Fruit fly (Drosophila melanogaster): ENCODE measurements around the gene CG8379.

Gene CG8379

dm6 chr3R:8805388-8805852 is 18.8 kb upstream of the CG8379 start, which contains the start of gene CG9839:
TSS of gene CG9839 (minus strand) at chr3R:8805802.
- TF ChIP-seq Vsx2 (GFP tag; optimal IDR thresholded peaks at IDR 0.05; ENCODE audit: partially characterized antibody) (no peak), Hr78 (GFP tag; optimal IDR thresholded peaks at IDR 0.05) (no peak), brk (GFP tag; optimal IDR thresholded peaks at IDR 0.05) (no peak), GATAd (GFP tag; optimal IDR thresholded peaks at IDR 0.05) (no peak), Mio (GFP tag; optimal IDR thresholded peaks at IDR 0.05) (no peak), woc (GFP tag; optimal IDR thresholded peaks at IDR 0.05) (no peak), tai (GFP tag; optimal IDR thresholded peaks at IDR 0.05) (no peak), CG32264 (GFP tag; optimal IDR thresholded peaks at IDR 0.05) (no peak), ey (GFP tag; optimal IDR thresholded peaks at IDR 0.05) (no peak), foxo (GFP tag; optimal IDR thresholded peaks at IDR 0.05) (no peak), jim (GFP tag; optimal IDR thresholded peaks at IDR 0.05) (no peak), Hr83 (GFP tag; optimal IDR thresholded peaks at IDR 0.05; ENCODE audit: poor library complexity, severe bottlenecking) (no peak), lola (GFP tag; optimal IDR thresholded peaks at IDR 0.05) (no peak), Abd-B (GFP tag; optimal IDR thresholded peaks at IDR 0.05) (no peak), pan (optimal IDR thresholded peaks at IDR 0.05) (no peak)

DNA sequence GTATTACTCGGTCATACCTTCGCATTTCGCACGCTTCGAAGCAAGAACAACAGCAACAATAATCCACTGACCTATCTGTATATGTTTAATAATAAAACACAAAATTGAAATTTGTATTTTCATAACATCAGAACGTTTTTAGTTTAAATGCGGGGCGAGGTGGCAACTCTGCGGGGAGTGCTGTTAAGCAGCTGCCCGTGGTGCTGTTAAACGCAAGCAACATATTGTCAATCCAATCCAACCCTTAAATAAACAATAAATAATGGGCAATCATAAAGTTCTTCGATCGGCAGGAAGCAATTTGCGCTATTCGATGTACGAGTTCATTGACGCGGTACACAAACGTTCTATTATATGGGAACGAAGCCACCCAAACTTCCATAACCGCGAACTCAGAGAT is 18.1 kb upstream of the CG8379 start, which contains the start of gene hng2:
Gene hng2, plus strand, starts transcription at position 219 of the 400 bp plus-strand sequence.
- TF ChIP-seq Myc (optimal IDR thresholded peaks at IDR 0.05) (peak; percentile 9), foxo (GFP tag; optimal IDR thresholded peaks at IDR 0.05) (no peak)

dm6 chr3R:8806638-8807037 is 17.6 kb upstream of the CG8379 start:
- TF ChIP-seq HLH106 (tag; optimal IDR thresholded peaks at IDR 0.05) (no peak), usp (GFP tag; optimal IDR thresholded peaks at IDR 0.05) (no peak), CrebA (GFP tag; optimal IDR thresholded peaks at IDR 0.05; ENCODE audit: borderline replicate concordance) (no peak), jim (GFP tag; optimal IDR thresholded peaks at IDR 0.05) (no peak), fru (GFP tag; optimal IDR thresholded peaks at IDR 0.05) (no peak), OdsH (GFP tag; optimal IDR thresholded peaks at IDR 0.05) (no peak), Myc (optimal IDR thresholded peaks at IDR 0.05) (no peak), Hr83 (GFP tag; optimal IDR thresholded peaks at IDR 0.05; ENCODE audit: poor library complexity, severe bottlenecking) (no peak), sv (GFP tag; optimal IDR thresholded peaks at IDR 0.05) (no peak), foxo (GFP tag; optimal IDR thresholded peaks at IDR 0.05) (no peak), tai (GFP tag; optimal IDR thresholded peaks at IDR 0.05) (no peak), Dfd (GFP tag; optimal IDR thresholded peaks at IDR 0.05) (no peak), brk (GFP tag; optimal IDR thresholded peaks at IDR 0.05) (no peak), CG32264 (GFP tag; optimal IDR thresholded peaks at IDR 0.05) (no peak), Dif (GFP tag; optimal IDR thresholded peaks at IDR 0.05; ENCODE audit: partially characterized antibody) (no peak), Jra (GFP tag; optimal IDR thresholded peaks at IDR 0.05) (no peak), Rel (GFP tag; optimal IDR thresholded peaks at IDR 0.05) (no peak), Rel (tag; optimal IDR thresholded peaks at IDR 0.05) (no peak), br (GFP tag; optimal IDR thresholded peaks at IDR 0.05) (no peak), lola (GFP tag; optimal IDR thresholded peaks at IDR 0.05) (no peak)

DNA sequence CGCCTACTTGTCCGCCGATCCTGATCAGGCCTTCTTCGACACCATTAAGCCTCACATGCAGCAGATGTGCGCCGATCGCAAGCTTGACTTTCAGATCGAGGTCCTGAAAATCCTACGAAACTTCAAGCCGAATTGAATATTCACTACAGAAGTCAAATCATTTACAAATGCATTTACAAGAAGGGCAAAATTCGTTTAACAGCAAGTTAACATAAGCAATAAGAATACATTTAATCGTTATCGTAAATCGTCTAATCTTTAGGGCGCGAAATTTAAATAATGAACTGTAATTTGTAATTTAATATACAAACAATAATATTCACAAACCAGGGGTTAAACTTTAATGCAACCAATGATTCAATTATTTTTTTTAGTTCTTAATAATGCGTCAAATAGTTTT is 17.2 kb upstream of the CG8379 start:
- no peak for TF ChIP-seq usp (GFP tag; optimal IDR thresholded peaks at IDR 0.05)
- TF ChIP-seq CG9705 (GFP tag; optimal IDR thresholded peaks at IDR 0.05) = no peak
- no peak for TF ChIP-seq Dif (GFP tag; optimal IDR thresholded peaks at IDR 0.05; ENCODE audit: partially characterized antibody)
- TF ChIP-seq Vsx2 (GFP tag; optimal IDR thresholded peaks at IDR 0.05; ENCODE audit: partially characterized antibody) = no peak
- no peak for TF ChIP-seq CG32264 (GFP tag; optimal IDR thresholded peaks at IDR 0.05)
- TF ChIP-seq Hnf4 (GFP tag; optimal IDR thresholded peaks at IDR 0.05) = no peak
- TF ChIP-seq ey (GFP tag; optimal IDR thresholded peaks at IDR 0.05) = no peak
- no peak for TF ChIP-seq GATAd (GFP tag; optimal IDR thresholded peaks at IDR 0.05)
- no peak for TF ChIP-seq Hr78 (GFP tag; optimal IDR thresholded peaks at IDR 0.05)
- TF ChIP-seq OdsH (GFP tag; optimal IDR thresholded peaks at IDR 0.05) = no peak
- TF ChIP-seq Dfd (GFP tag; optimal IDR thresholded peaks at IDR 0.05) = no peak
- no peak for TF ChIP-seq h (GFP tag; optimal IDR thresholded peaks at IDR 0.05)
- TF ChIP-seq Sp1 (GFP tag; optimal IDR thresholded peaks at IDR 0.05) = no peak
- TF ChIP-seq tai (GFP tag; optimal IDR thresholded peaks at IDR 0.05) = no peak

dm6 chr3R:8807831-8808517 is 16.2 kb upstream of the CG8379 start:
- TF ChIP-seq foxo (GFP tag; optimal IDR thresholded peaks at IDR 0.05) (no peak), ey (GFP tag; optimal IDR thresholded peaks at IDR 0.05) (peak; percentile 26), Hr78 (GFP tag; optimal IDR thresholded peaks at IDR 0.05) (no peak), tai (GFP tag; optimal IDR thresholded peaks at IDR 0.05) (no peak), br (GFP tag; optimal IDR thresholded peaks at IDR 0.05) (no peak), Rel (GFP tag; optimal IDR thresholded peaks at IDR 0.05) (no peak), Rel (tag; optimal IDR thresholded peaks at IDR 0.05) (peak; percentile 87), CrebA (GFP tag; optimal IDR thresholded peaks at IDR 0.05; ENCODE audit: borderline replicate concordance) (no peak), pan (optimal IDR thresholded peaks at IDR 0.05) (no peak), brk (GFP tag; optimal IDR thresholded peaks at IDR 0.05) (peak; percentile 5), Mio (GFP tag; optimal IDR thresholded peaks at IDR 0.05) (no peak), Hnf4 (GFP tag; optimal IDR thresholded peaks at IDR 0.05) (peak; percentile 11), Dif (GFP tag; optimal IDR thresholded peaks at IDR 0.05; ENCODE audit: partially characterized antibody) (peak; percentile 66), woc (GFP tag; optimal IDR thresholded peaks at IDR 0.05) (peak; percentile 46), Myc (optimal IDR thresholded peaks at IDR 0.05) (no peak)
